Worm (Caenorhabditis elegans) whole organism, late embryonic: Measurements from ENCODE around the gene nhr-212.

Experiments
- ama-1 ChIP-seq: fragments of 150-350 bp; optimal IDR thresholded peaks from 2 replicates; lab custom pipeline; 2014
- elt-2 ChIP-seq: sonication (generic microtip); optimal IDR thresholded peaks from 2 replicates; lab custom pipeline; 2016; ENCODE audit warnings: missing genetic modification reagents, missing genetic modification characterization, missing compliant biosample characterization
- fkh-10 ChIP-seq: fragments of 150-350 bp; optimal IDR thresholded peaks from 2 replicates; lab custom pipeline; 2014; ENCODE audit warnings: missing biosample characterization, missing genetic modification reagents, missing genetic modification characterization
- hlh-13 ChIP-seq: fragments of 200-800 bp; sonication (Bioruptor generic); optimal IDR thresholded peaks from 2 replicates; lab custom pipeline; 2018; ENCODE audit warnings: mild to moderate bottlenecking, missing genetic modification characterization, missing compliant biosample characterization
- unc-55 ChIP-seq: sonication (generic microtip); optimal IDR thresholded peaks from 2 replicates; lab custom pipeline; 2017; ENCODE audit warnings: missing biosample characterization, missing genetic modification reagents, missing genetic modification characterization

DNA sequence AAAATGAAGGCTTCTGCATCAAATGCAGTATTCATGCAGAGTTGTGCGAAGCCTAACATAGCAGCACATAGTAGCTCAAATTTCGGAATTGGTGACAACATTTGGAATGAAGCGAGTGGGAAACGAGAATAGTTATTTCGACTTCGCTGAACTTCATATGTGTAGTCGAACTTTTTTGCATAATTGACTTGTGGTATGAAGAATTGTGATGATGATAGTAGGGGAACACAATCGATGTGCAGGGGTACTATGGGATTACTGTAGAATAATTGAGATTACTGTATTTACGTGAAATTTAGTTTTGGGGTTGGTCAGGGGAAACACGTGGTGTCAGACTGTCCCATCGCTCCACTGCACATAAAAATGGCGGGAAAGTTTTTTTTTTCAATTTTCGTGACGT, 43.7 kb upstream of the nhr-212 start, which contains the start of gene B0554.7:
- TF ChIP-seq elt-2 (no peak), unc-55 (no peak), hlh-13 (GFP tag; lab: Kevin White, UChicago) (no peak), ama-1 (lab: Kevin White, UChicago) (no peak), fkh-10 (GFP tag; lab: Kevin White, UChicago) (no peak)
